Worm (Caenorhabditis elegans) whole organism, L1 larva: ENCODE measurements around the gene nhx-1.

Source experiments
- C16A3.4 ChIP-seq: fragments of 150-350 bp; optimal IDR thresholded peaks from 2 replicates; lab custom pipeline; 2014; ENCODE audit warnings: missing biosample characterization, missing genetic modification characterization
- F16B12.6 ChIP-seq: fragments of 150-350 bp; optimal IDR thresholded peaks from 2 replicates; lab custom pipeline; 2014; ENCODE audit warnings: missing biosample characterization, missing genetic modification characterization
- Y116A8C.19 ChIP-seq: sonication (generic microtip); optimal IDR thresholded peaks from 2 replicates; lab custom pipeline; 2016; ENCODE audit warnings: missing compliant biosample characterization, missing genetic modification characterization, borderline replicate concordance
- alr-1 ChIP-seq: fragments of 200-800 bp; sonication (Bioruptor generic); optimal IDR thresholded peaks from 2 replicates; lab custom pipeline; 2018; ENCODE audit warnings: borderline replicate concordance, mild to moderate bottlenecking, missing genetic modification characterization, missing compliant biosample characterization
- blmp-1 ChIP-seq: fragments of 150-350 bp; optimal IDR thresholded peaks from 2 replicates; lab custom pipeline; 2014; ENCODE audit warnings: missing biosample characterization, missing genetic modification characterization
- dsc-1 ChIP-seq: sonication (generic microtip); optimal IDR thresholded peaks from 2 replicates; lab custom pipeline; 2016; ENCODE audit warnings: mild to moderate bottlenecking, missing genetic modification characterization, missing compliant biosample characterization
- efl-3 ChIP-seq: fragments of 200-800 bp; sonication (Bioruptor generic); optimal IDR thresholded peaks from 2 replicates; lab custom pipeline; 2018; ENCODE audit warnings: mild to moderate bottlenecking, missing genetic modification characterization, missing compliant biosample characterization
- egl-27 ChIP-seq, 2 experiments: fragments of 150-350 bp in 1 of 2; sonication (generic microtip); optimal IDR thresholded peaks; 3 replicates each; lab custom pipeline; 2017 to 2018; ENCODE audit warnings: missing biosample characterization in 2 of 2, missing genetic modification characterization in 2 of 2, missing genetic modification reagents in 2 of 2
- elt-2 ChIP-seq: sonication (generic microtip); optimal IDR thresholded peaks from 2 replicates; lab custom pipeline; 2016; ENCODE audit warnings: missing genetic modification characterization, mild to moderate bottlenecking, inconsistent platforms, missing compliant biosample characterization, missing genetic modification reagents
- elt-3 ChIP-seq, 6 experiments: fragments of 150-350 bp in 1 of 6; sonication (generic microtip); optimal IDR thresholded peaks; 2 replicates each; lab custom pipeline; 2017 to 2018; ENCODE audit warnings: missing biosample characterization in 6 of 6, missing genetic modification characterization in 6 of 6, inconsistent platforms in 1 of 6
- fkh-4 ChIP-seq: sonication (generic microtip); optimal IDR thresholded peaks from 2 replicates; lab custom pipeline; 2016; ENCODE audit warnings: missing compliant biosample characterization, missing genetic modification characterization, borderline replicate concordance
- fkh-8 ChIP-seq: sonication (generic microtip); optimal IDR thresholded peaks from 2 replicates; lab custom pipeline; 2016; ENCODE audit warnings: mild to moderate bottlenecking, missing genetic modification characterization, missing compliant biosample characterization
- grh-1 ChIP-seq: fragments of 200-800 bp; sonication (Bioruptor generic); IDR thresholded peaks from 2 replicates; pipeline ENCODE4 v1.3.6; 2022; ENCODE audit warnings: missing genetic modification reagents, missing genetic modification characterization, missing compliant biosample characterization
- hlh-4 ChIP-seq: sonication (generic microtip); optimal IDR thresholded peaks from 2 replicates; lab custom pipeline; 2016; ENCODE audit warnings: mild to moderate bottlenecking, missing genetic modification characterization, missing compliant biosample characterization
- hpl-2 ChIP-seq: fragments of 150-350 bp; optimal IDR thresholded peaks from 2 replicates; lab custom pipeline; 2014; ENCODE audit warnings: missing biosample characterization, missing genetic modification reagents, missing genetic modification characterization
- jun-1 ChIP-seq: fragments of 150-350 bp; optimal IDR thresholded peaks from 2 replicates; lab custom pipeline; 2014; ENCODE audit warnings: missing biosample characterization, missing genetic modification reagents, missing genetic modification characterization
- lin-14 ChIP-seq: fragments of 200-800 bp; sonication (Bioruptor generic); optimal IDR thresholded peaks from 2 replicates; lab custom pipeline; 2018; ENCODE audit warnings: mild to moderate bottlenecking, missing genetic modification characterization, moderate library complexity, missing compliant biosample characterization
- lin-15B ChIP-seq: fragments of 150-350 bp; sonication (generic microtip); optimal IDR thresholded peaks from 3 replicates; lab custom pipeline; 2014; ENCODE audit warnings: missing biosample characterization, missing genetic modification characterization
- lin-35 ChIP-seq, 2 experiments: fragments of 150-350 bp; optimal IDR thresholded peaks; 2 replicates each; lab custom pipeline; 2014; ENCODE audit warnings: missing biosample characterization in 2 of 2, missing genetic modification characterization in 2 of 2, missing genetic modification reagents in 2 of 2
- lin-39 ChIP-seq: fragments of 150-350 bp; optimal IDR thresholded peaks from 2 replicates; lab custom pipeline; 2014; ENCODE audit warnings: missing biosample characterization, missing genetic modification reagents, missing genetic modification characterization
- lsy-2 ChIP-seq, 2 experiments: fragments of 150-350 bp; optimal IDR thresholded peaks; 2 replicates each; lab custom pipeline; 2014; ENCODE audit warnings: missing biosample characterization in 2 of 2, missing genetic modification characterization in 2 of 2
- mef-2 ChIP-seq: fragments of 150-350 bp; optimal IDR thresholded peaks from 2 replicates; lab custom pipeline; 2014; ENCODE audit warnings: missing biosample characterization, missing genetic modification characterization
- mep-1 ChIP-seq: fragments of 150-350 bp; optimal IDR thresholded peaks from 2 replicates; lab custom pipeline; 2014; ENCODE audit warnings: missing biosample characterization, missing genetic modification characterization
- nhr-19 ChIP-seq: fragments of 200-800 bp; sonication (Bioruptor generic); conservative IDR thresholded peaks from 2 replicates; pipeline ENCODE4 v1.3.6; 2022; ENCODE audit warnings: missing genetic modification characterization, missing compliant biosample characterization
- nhr-20 ChIP-seq: sonication (generic microtip); optimal IDR thresholded peaks from 2 replicates; lab custom pipeline; 2016; ENCODE audit warnings: mild to moderate bottlenecking, missing genetic modification characterization, missing compliant biosample characterization
- nhr-28 ChIP-seq: fragments of 150-350 bp; optimal IDR thresholded peaks from 2 replicates; lab custom pipeline; 2014; ENCODE audit warnings: missing biosample characterization, missing genetic modification characterization
- nhr-47 ChIP-seq: sonication (generic microtip); optimal IDR thresholded peaks from 2 replicates; lab custom pipeline; 2016; ENCODE audit warnings: mild to moderate bottlenecking, missing genetic modification characterization, moderate library complexity, missing compliant biosample characterization
- nhr-71 ChIP-seq: sonication (generic microtip); optimal IDR thresholded peaks from 2 replicates; lab custom pipeline; 2016; ENCODE audit warnings: mild to moderate bottlenecking, missing genetic modification characterization, moderate library complexity, missing compliant biosample characterization
- nhr-77 ChIP-seq: fragments of 150-350 bp; optimal IDR thresholded peaks from 2 replicates; lab custom pipeline; 2014; ENCODE audit warnings: missing biosample characterization, missing genetic modification characterization
- nhr-84 ChIP-seq: sonication (generic microtip); optimal IDR thresholded peaks from 2 replicates; lab custom pipeline; 2017; ENCODE audit warnings: missing biosample characterization, missing genetic modification characterization
- nhr-85 ChIP-seq: sonication (generic microtip); peaks from one replicate; lab custom pipeline; 2016; ENCODE audit warnings: missing genetic modification characterization, inconsistent platforms, missing compliant biosample characterization
- rnt-1 ChIP-seq: sonication (generic microtip); optimal IDR thresholded peaks from 2 replicates; lab custom pipeline; 2016; ENCODE audit warnings: mild to moderate bottlenecking, missing genetic modification characterization, moderate library complexity, missing compliant biosample characterization
- snpc-4 ChIP-seq: fragments of 150-350 bp; optimal IDR thresholded peaks from 2 replicates; lab custom pipeline; 2014; ENCODE audit warnings: missing biosample characterization, missing genetic modification characterization
- snu-23 ChIP-seq: sonication (generic microtip); optimal IDR thresholded peaks from 2 replicates; lab custom pipeline; 2016; ENCODE audit warnings: missing genetic modification characterization, missing compliant biosample characterization
- swsn-7 ChIP-seq: sonication (generic microtip); optimal IDR thresholded peaks from 2 replicates; lab custom pipeline; 2016; ENCODE audit warnings: missing genetic modification characterization, missing compliant biosample characterization
- tbx-2 ChIP-seq: sonication (generic microtip); optimal IDR thresholded peaks from 2 replicates; lab custom pipeline; 2016; ENCODE audit warnings: missing genetic modification characterization, missing compliant biosample characterization
- zip-4 ChIP-seq: fragments of 200-800 bp; sonication (Bioruptor generic); optimal IDR thresholded peaks from 2 replicates; lab custom pipeline; 2018; ENCODE audit warnings: mild to moderate bottlenecking, missing genetic modification characterization, moderate library complexity, missing compliant biosample characterization

Gene nhx-1

DNA sequence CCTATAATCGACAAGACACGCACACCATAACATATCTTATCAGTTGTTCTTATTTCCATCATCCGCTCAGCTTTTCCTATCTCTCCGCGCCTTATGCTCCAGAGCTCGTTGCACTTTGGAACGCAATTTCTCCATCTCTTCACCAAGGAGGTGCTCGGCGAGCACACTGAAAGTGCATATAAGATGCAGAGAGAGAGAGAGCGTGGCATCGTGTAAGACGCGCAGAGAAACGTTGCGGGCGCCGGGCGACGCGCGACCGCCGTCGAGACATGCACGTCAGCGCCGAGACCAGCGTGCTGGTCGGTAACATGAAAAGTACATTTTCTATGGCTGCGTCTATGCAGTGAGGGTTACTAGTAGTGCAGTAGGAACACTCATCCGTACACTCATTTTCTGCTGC lies 7.6 kb downstream of the nhx-1 start (continued):
- TF ChIP-seq elt-2 (tag; lab: Kevin White, UChicago) (peak; percentile 73), jun-1 (tag; lab: Kevin White, UChicago) (peak; percentile 67)
- TF ChIP-seq, all 84 proteins: peak for 32

DNA sequence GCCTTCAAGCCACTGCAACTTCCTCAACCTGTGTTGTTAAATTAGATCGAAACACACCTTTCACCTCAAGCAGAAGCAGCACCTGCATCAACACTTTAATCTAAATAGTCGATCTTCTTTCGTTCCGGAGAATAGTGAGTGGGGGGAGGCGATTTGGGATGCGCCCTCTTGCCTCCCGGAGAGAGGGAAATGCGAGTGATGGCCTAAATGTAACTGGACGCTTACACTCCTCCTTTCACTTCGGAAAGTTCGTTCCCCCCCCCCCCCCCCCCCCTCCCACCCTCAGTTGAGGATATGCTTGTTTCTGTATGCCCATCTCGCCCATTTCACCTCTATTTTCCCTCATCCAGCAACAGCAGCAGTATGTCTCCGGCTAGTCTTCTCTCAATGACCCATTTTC lies 12.1 kb downstream of the nhx-1 start:
- TF ChIP-seq egl-27 (tag; optimal IDR thresholded peaks at IDR 0.05; lab: Kevin White, UChicago), result no peak
- TF ChIP-seq blmp-1 (tag; lab: Kevin White, UChicago), result peak; percentile 57

DNA sequence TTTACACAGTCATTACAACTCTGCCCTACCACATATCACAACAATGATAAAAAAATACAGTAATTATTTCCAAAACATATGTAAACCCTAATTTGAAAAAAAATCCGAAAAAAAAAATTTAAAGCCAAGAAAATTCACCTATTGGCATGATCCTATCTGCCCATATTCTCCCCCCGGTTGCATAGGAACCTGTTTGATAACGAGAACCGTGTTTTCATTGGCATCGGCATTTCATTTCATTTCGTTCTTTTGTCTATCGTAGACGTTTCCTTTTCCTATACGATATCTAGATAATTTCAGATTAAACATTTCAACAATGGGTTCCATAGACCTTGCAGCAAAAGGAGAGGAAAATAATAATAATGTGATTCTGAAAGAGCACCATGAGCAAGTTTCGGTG lies 13.6 kb downstream of the nhx-1 start, which contains the start of gene mboa-1:
Gene mboa-1, plus strand, starts transcription at position 301 of the 400 bp plus-strand sequence.
- TF ChIP-seq nhr-47 (tag; lab: Kevin White, UChicago) (no peak), efl-3 (no peak), Y116A8C.19 (tag; lab: Kevin White, UChicago) (no peak), snpc-4 (tag; lab: Kevin White, UChicago) (no peak), nhr-28 (no peak), mef-2 (no peak), nhr-77 (tag; lab: Kevin White, UChicago) (no peak), snu-23 (GFP tag; lab: Kevin White, UChicago) (no peak), elt-3 (tag; optimal IDR thresholded peaks at IDR 0.05; lab: Kevin White, UChicago) (no peak), swsn-7 (tag; lab: Kevin White, UChicago) (no peak)

DNA sequence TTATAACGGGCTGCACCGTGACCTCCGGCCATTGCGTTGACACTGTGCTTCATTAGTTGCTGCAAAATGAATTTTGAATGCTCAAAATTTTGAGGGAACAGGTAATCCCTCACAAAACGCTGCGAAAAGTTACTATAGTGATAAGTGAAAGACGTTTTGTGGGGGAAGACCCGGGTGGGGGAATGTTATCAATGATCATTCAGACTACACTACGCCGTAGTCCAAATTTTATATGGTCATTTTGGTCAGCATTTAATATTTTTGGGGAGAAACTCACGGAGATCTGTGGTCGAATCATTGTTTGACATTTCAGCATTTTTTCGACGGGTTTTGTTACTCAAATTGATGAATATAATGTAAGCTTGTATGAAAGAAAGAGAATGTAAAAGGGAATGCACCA lies 22.3 kb downstream of the nhx-1 start:
- no peak for TF ChIP-seq lin-15B (tag; lab: Kevin White, UChicago)
- peak; percentile 27 for TF ChIP-seq elt-2 (tag; lab: Kevin White, UChicago)
- peak; percentile 44 for TF ChIP-seq nhr-20 (tag; lab: Kevin White, UChicago)
- TF ChIP-seq alr-1 (tag; lab: Kevin White, UChicago), result no peak

DNA sequence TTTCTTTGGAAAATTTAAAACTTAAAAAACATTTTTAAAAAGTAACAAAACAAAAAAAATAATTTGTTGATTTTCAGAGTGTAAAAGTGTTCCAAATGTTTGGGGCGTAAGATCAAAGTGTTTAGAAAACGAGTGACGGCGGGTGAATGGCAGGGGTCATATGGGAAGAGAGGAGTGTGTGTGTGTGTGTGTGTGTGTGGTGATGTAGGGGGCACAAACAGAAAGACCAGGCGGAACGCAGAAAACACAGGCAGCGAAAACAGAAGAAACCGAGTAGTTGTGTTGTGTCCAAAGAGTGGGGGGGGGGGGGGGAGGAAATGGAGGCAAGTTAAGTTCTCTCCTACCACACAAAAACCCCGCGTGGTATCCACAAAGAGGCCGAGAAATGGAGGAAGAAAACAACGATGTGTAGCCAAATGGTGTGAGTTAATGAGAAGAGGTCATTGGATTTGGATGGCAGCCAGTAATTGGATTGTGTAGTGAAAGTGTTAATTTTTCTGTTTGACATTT lies 23.3 kb downstream of the nhx-1 start, which contains the start of gene B0395.3:
Gene B0395.3, minus strand, starts transcription at position 51 of the 510 bp plus-strand sequence.
- TF ChIP-seq dsc-1 (peak; percentile 1), tbx-2 (tag; lab: Kevin White, UChicago) (peak; percentile 24), nhr-47 (tag; lab: Kevin White, UChicago) (peak; percentile 6), blmp-1 (tag; lab: Kevin White, UChicago) (peak; percentile 67), nhr-85 (tag; lab: Kevin White, UChicago) (peak; percentile 82), lsy-2 (tag; optimal IDR thresholded peaks at IDR 0.05; lab: Kevin White, UChicago) (peak in 1 of 2 experiments; percentile 22), lin-39 (tag; lab: Kevin White, UChicago) (no peak), lin-35 (GFP tag; optimal IDR thresholded peaks at IDR 0.05; lab: Kevin White, UChicago) (peak in 1 of 2 experiments; percentile 40), hlh-4 (tag; lab: Kevin White, UChicago) (no peak), snu-23 (GFP tag; lab: Kevin White, UChicago) (peak; percentile 34), mep-1 (peak; percentile 39), F16B12.6 (tag; lab: Kevin White, UChicago) (no peak), nhr-84 (tag; lab: Kevin White, UChicago) (no peak), nhr-71 (tag; lab: Kevin White, UChicago) (peak; percentile 55), nhr-19 (GFP tag; lab: Robert Waterston, UW) (peak; percentile 40), fkh-4 (tag; lab: Kevin White, UChicago) (no peak), jun-1 (tag; lab: Kevin White, UChicago) (peak; percentile 7), rnt-1 (peak; percentile 37), nhr-20 (tag; lab: Kevin White, UChicago) (peak; percentile 33), lin-14 (GFP tag; lab: Kevin White, UChicago) (peak; percentile 91), fkh-8 (no peak), grh-1 (peak; percentile 39; the same call in 1 of the 2 replicates), C16A3.4 (peak; percentile 17), zip-4 (no peak), hpl-2 (GFP tag; lab: Kevin White, UChicago) (no peak)
